5 worm cellular contexts compared by ENCODE assay signal in genomic region chrIII:8887184-8887801, ce11.
TF ChIP-seq lines count a peak whose summit lies in the region.

Gene famh-136 (plus strand): TSS chrIII:8887751.

TF ChIP-seq in whole organism, L1 larva, 84 proteins besides CTCF, POLR2A, EP300 and RAD21 (continues in another document):
- no peak for TF ChIP-seq nhr-84 (tag; optimal IDR thresholded peaks at IDR 0.05; lab: Kevin White, UChicago)
- no peak for TF ChIP-seq vab-15 (tag; optimal IDR thresholded peaks at IDR 0.05; lab: Kevin White, UChicago)
- no peak for TF ChIP-seq unc-98 (GFP tag; IDR thresholded peaks at IDR 0.05; lab: Robert Waterston, UW)
- peak; percentile 44 for TF ChIP-seq nhr-11 (tag; optimal IDR thresholded peaks at IDR 0.05; lab: Kevin White, UChicago)
- no peak for TF ChIP-seq nhr-76 (tag; optimal IDR thresholded peaks at IDR 0.05; lab: Kevin White, UChicago)
- TF ChIP-seq lir-3 (tag; optimal IDR thresholded peaks at IDR 0.05; lab: Kevin White, UChicago; ENCODE audit: poor library complexity), result peak; percentile 45
- no peak for TF ChIP-seq zag-1 (tag; optimal IDR thresholded peaks at IDR 0.05; lab: Kevin White, UChicago)
- peak; percentile 68 for TF ChIP-seq lin-13 (GFP tag; optimal IDR thresholded peaks at IDR 0.05; lab: Kevin White, UChicago)
- peak; percentile 25 for TF ChIP-seq sup-37 (GFP tag; optimal IDR thresholded peaks at IDR 0.05; lab: Kevin White, UChicago)
- peak; percentile 74 for TF ChIP-seq snpc-4 (tag; optimal IDR thresholded peaks at IDR 0.05; lab: Kevin White, UChicago)
- TF ChIP-seq jun-1 (tag; optimal IDR thresholded peaks at IDR 0.05; lab: Kevin White, UChicago), result peak; percentile 75
- TF ChIP-seq skn-1 (tag; optimal IDR thresholded peaks at IDR 0.05; lab: Kevin White, UChicago), result peak; percentile 74
- peak; percentile 83 for TF ChIP-seq fkh-8 (tag; optimal IDR thresholded peaks at IDR 0.05; lab: Kevin White, UChicago)
- no peak for TF ChIP-seq pqm-1 (tag; optimal IDR thresholded peaks at IDR 0.05; lab: Kevin White, UChicago)
- peak; percentile 64 for TF ChIP-seq elt-2 (tag; optimal IDR thresholded peaks at IDR 0.05; lab: Kevin White, UChicago)
- TF ChIP-seq hlh-17 (GFP tag; optimal IDR thresholded peaks at IDR 0.05; lab: Kevin White, UChicago; ENCODE audit: borderline replicate concordance), result no peak
- peak; percentile 43 for TF ChIP-seq fos-1 (tag; optimal IDR thresholded peaks at IDR 0.05; lab: Kevin White, UChicago)
- TF ChIP-seq C34B4.2 (tag; optimal IDR thresholded peaks at IDR 0.05; lab: Kevin White, UChicago), result no peak

TF ChIP-seq in whole organism, L3 larva, 47 proteins besides CTCF, POLR2A, EP300 and RAD21 (continues in another document):
- TF ChIP-seq unc-39 (tag; optimal IDR thresholded peaks at IDR 0.05; lab: Kevin White, UChicago) (no peak), nhr-77 (tag; optimal IDR thresholded peaks at IDR 0.05; lab: Kevin White, UChicago) (peak; percentile 22), zag-1 (tag; optimal IDR thresholded peaks at IDR 0.05; lab: Kevin White, UChicago) (no peak), tbx-2 (tag; optimal IDR thresholded peaks at IDR 0.05; lab: Kevin White, UChicago) (peak; percentile 69), lin-15B (tag; optimal IDR thresholded peaks at IDR 0.05; lab: Kevin White, UChicago) (peak; percentile 77), fos-1 (tag; optimal IDR thresholded peaks at IDR 0.05; lab: Kevin White, UChicago) (no peak), nhr-28 (tag; optimal IDR thresholded peaks at IDR 0.05; lab: Kevin White, UChicago) (no peak), nhr-12 (tag; optimal IDR thresholded peaks at IDR 0.05; lab: Kevin White, UChicago) (no peak), daf-12 (tag; optimal IDR thresholded peaks at IDR 0.05; lab: Kevin White, UChicago) (no peak), elt-2 (tag; optimal IDR thresholded peaks at IDR 0.05; lab: Kevin White, UChicago) (peak; percentile 84), eor-1 (tag; optimal IDR thresholded peaks at IDR 0.05; lab: Kevin White, UChicago) (no peak), ama-1 (optimal IDR thresholded peaks at IDR 0.05; lab: Kevin White, UChicago) (no peak), ceh-28 (tag; optimal IDR thresholded peaks at IDR 0.05; lab: Kevin White, UChicago) (peak; percentile 71), nhr-43 (tag; optimal IDR thresholded peaks at IDR 0.05; lab: Kevin White, UChicago; ENCODE audit: poor library complexity, severe bottlenecking) (peak; percentile 82), nfya-1 (tag; optimal IDR thresholded peaks at IDR 0.05; lab: Kevin White, UChicago; ENCODE audit: insufficient read depth) (peak; percentile 86), ZK546.5 (tag; optimal IDR thresholded peaks at IDR 0.05; lab: Kevin White, UChicago) (no peak), fkh-10 (GFP tag; optimal IDR thresholded peaks at IDR 0.05; lab: Kevin White, UChicago) (no peak), unc-62 (GFP tag; optimal IDR thresholded peaks at IDR 0.05; lab: Kevin White, UChicago) (no peak), ceh-16 (tag; optimal IDR thresholded peaks at IDR 0.05; lab: Kevin White, UChicago) (no peak)

TF ChIP-seq in whole organism, early embryonic, 17 proteins besides CTCF, POLR2A, EP300 and RAD21:
- peak; percentile 12 for TF ChIP-seq ceh-36 (tag; optimal IDR thresholded peaks at IDR 0.05; lab: Kevin White, UChicago)
- TF ChIP-seq scrt-1 (GFP tag; IDR thresholded peaks at IDR 0.05; lab: Robert Waterston, UW), result peak; percentile 57; the same call in 1 of the 2 replicates
- TF ChIP-seq flt-1 (GFP tag; IDR thresholded peaks at IDR 0.05; lab: Robert Waterston, UW), result 0 out of 2 replicates have a peak, but pooled peaks have one; percentile 33
- no peak; the same call in 1 of the 2 replicates for TF ChIP-seq tbx-37 (GFP tag; conservative IDR thresholded peaks at IDR 0.05; lab: Robert Waterston, UW)
- TF ChIP-seq hnd-1 (tag; optimal IDR thresholded peaks at IDR 0.05; lab: Kevin White, UChicago), result no peak
- no peak for TF ChIP-seq sea-1 (GFP tag; conservative IDR thresholded peaks at IDR 0.05; lab: Robert Waterston, UW)
- peak; percentile 67 for TF ChIP-seq pes-1 (GFP tag; IDR thresholded peaks at IDR 0.05; lab: Robert Waterston, UW)
- TF ChIP-seq hmbx-1 (tag; optimal IDR thresholded peaks at IDR 0.05; lab: Kevin White, UChicago), result no peak
- TF ChIP-seq aly-1 (tag; optimal IDR thresholded peaks at IDR 0.05; lab: Kevin White, UChicago), result no peak
- peak; percentile 79 for TF ChIP-seq F13C5.2 (tag; optimal IDR thresholded peaks at IDR 0.05; lab: Kevin White, UChicago)
- no peak for TF ChIP-seq ets-7 (tag; optimal IDR thresholded peaks at IDR 0.05; lab: Kevin White, UChicago)
- TF ChIP-seq ceh-13 (GFP tag; optimal IDR thresholded peaks at IDR 0.05; lab: Kevin White, UChicago), result no peak
- no peak for TF ChIP-seq tra-4 (tag; optimal IDR thresholded peaks at IDR 0.05; lab: Kevin White, UChicago)
- no peak for TF ChIP-seq hmg-4 (GFP tag; optimal IDR thresholded peaks at IDR 0.05; lab: Kevin White, UChicago)
- no peak for TF ChIP-seq ama-1 (optimal IDR thresholded peaks at IDR 0.05; lab: Kevin White, UChicago)
- 0 out of 2 replicates have a peak, but pooled peaks have one; percentile 12 for TF ChIP-seq tbx-11 (GFP tag; IDR thresholded peaks at IDR 0.05; lab: Robert Waterston, UW)
- TF ChIP-seq B0310.2 (tag; optimal IDR thresholded peaks at IDR 0.05; lab: Kevin White, UChicago), result no peak

TF ChIP-seq in whole organism, midembryonic, 9 proteins besides CTCF, POLR2A, EP300 and RAD21:
- TF ChIP-seq tab-1 (GFP tag; IDR thresholded peaks at IDR 0.05; lab: Robert Waterston, UW) (no peak), cog-1 (tag; optimal IDR thresholded peaks at IDR 0.05; lab: Kevin White, UChicago) (peak; percentile 49), flt-1 (GFP tag; IDR thresholded peaks at IDR 0.05; lab: Robert Waterston, UW) (peak; percentile 58), klf-2 (GFP tag; conservative IDR thresholded peaks at IDR 0.05; lab: Robert Waterston, UW) (no peak), ref-1 (GFP tag; conservative IDR thresholded peaks at IDR 0.05; lab: Robert Waterston, UW) (no peak), med-1 (GFP tag; optimal IDR thresholded peaks at IDR 0.05; lab: Kevin White, UChicago; ENCODE audit: insufficient read depth) (peak; percentile 33), ztf-29 (GFP tag; IDR thresholded peaks at IDR 0.05; lab: Robert Waterston, UW) (no peak), ztf-23 (GFP tag; IDR thresholded peaks at IDR 0.05; lab: Robert Waterston, UW) (peak; percentile 86), T22C8.4 (GFP tag; IDR thresholded peaks at IDR 0.05; lab: Robert Waterston, UW) (no peak)

TF ChIP-seq in whole organism, young adult, 124 proteins besides CTCF, POLR2A, EP300 and RAD21 (continues in another document):
- TF ChIP-seq nhr-80 (tag; optimal IDR thresholded peaks at IDR 0.05; lab: Kevin White, UChicago) (peak; percentile 91), tbp1 (GFP tag; optimal IDR thresholded peaks at IDR 0.05; lab: Kevin White, UChicago) (peak; percentile 66), tlf-1 (GFP tag; optimal IDR thresholded peaks at IDR 0.05; lab: Kevin White, UChicago) (peak; percentile 77), unc-62 (GFP tag; optimal IDR thresholded peaks at IDR 0.05; lab: Kevin White, UChicago) (no peak), C17E4.6 (GFP tag; IDR thresholded peaks at IDR 0.05; lab: Robert Waterston, UW) (0 out of 2 replicates have a peak, but pooled peaks have one; percentile 26), B0336.3 (GFP tag; IDR thresholded peaks at IDR 0.05; lab: Robert Waterston, UW) (peak; percentile 82), sdz-38 (tag; optimal IDR thresholded peaks at IDR 0.05; lab: Kevin White, UChicago) (no peak), F33H1.4 (GFP tag; IDR thresholded peaks at IDR 0.05; lab: Robert Waterston, UW) (peak; percentile 74), him-1 (tag; optimal IDR thresholded peaks at IDR 0.05; lab: Kevin White, UChicago) (peak; percentile 12), attf-5 (GFP tag; optimal IDR thresholded peaks at IDR 0.05; lab: Kevin White, UChicago) (peak; percentile 88), efl-1 (GFP tag; optimal IDR thresholded peaks at IDR 0.05; lab: Kevin White, UChicago) (peak; percentile 62), hrde-1 (tag; optimal IDR thresholded peaks at IDR 0.05; lab: Kevin White, UChicago; ENCODE audit: borderline replicate concordance) (no peak), zim-3 (tag; optimal IDR thresholded peaks at IDR 0.05; lab: Kevin White, UChicago) (no peak), ztf-6 (GFP tag; IDR thresholded peaks at IDR 0.05; lab: Robert Waterston, UW) (no peak), ceh-91 (GFP tag; IDR thresholded peaks at IDR 0.05; lab: Robert Waterston, UW) (peak; percentile 25; the same call in 1 of the 2 replicates), F37B4.10 (GFP tag; IDR thresholded peaks at IDR 0.05; lab: Robert Waterston, UW) (no peak), Y95B8A.8 (GFP tag; IDR thresholded peaks at IDR 0.05; lab: Robert Waterston, UW) (peak; percentile 75), pbrm-1 (GFP tag; IDR thresholded peaks at IDR 0.05; lab: Robert Waterston, UW) (peak; percentile 87; the same call in 1 of the 2 replicates), F55B11.4 (tag; optimal IDR thresholded peaks at IDR 0.05; lab: Kevin White, UChicago; ENCODE audit: borderline replicate concordance, insufficient read depth) (no peak), ets-4 (GFP tag; optimal IDR thresholded peaks at IDR 0.05; lab: Kevin White, UChicago) (no peak), die-1 (tag; optimal IDR thresholded peaks at IDR 0.05; lab: Kevin White, UChicago) (peak; percentile 13), B0261.1 (tag; optimal IDR thresholded peaks at IDR 0.05; lab: Kevin White, UChicago) (no peak), B0035.1 (tag; optimal IDR thresholded peaks at IDR 0.05; lab: Kevin White, UChicago) (no peak), unc-130 (GFP tag; optimal IDR thresholded peaks at IDR 0.05; lab: Kevin White, UChicago) (peak; percentile 4), K12H6.12 (tag; optimal IDR thresholded peaks at IDR 0.05; lab: Kevin White, UChicago) (peak; percentile 48), snpc-1.1 (tag; optimal IDR thresholded peaks at IDR 0.05; lab: Kevin White, UChicago; ENCODE audit: insufficient read depth) (peak; percentile 51), aptf-3 (GFP tag; IDR thresholded peaks at IDR 0.05; lab: Robert Waterston, UW) (no peak), Y53G8AR.9 (GFP tag; conservative IDR thresholded peaks at IDR 0.05; lab: Robert Waterston, UW) (peak; percentile 93), ekl-4 (GFP tag; IDR thresholded peaks at IDR 0.05; lab: Robert Waterston, UW) (peak; percentile 67; the same call in 1 of the 2 replicates), F23B12.7 (tag; optimal IDR thresholded peaks at IDR 0.05; lab: Kevin White, UChicago; ENCODE audit: insufficient read depth) (peak; percentile 94), ztf-25 (GFP tag; IDR thresholded peaks at IDR 0.05; lab: Robert Waterston, UW) (no peak), T07F8.4 (tag; optimal IDR thresholded peaks at IDR 0.05; lab: Kevin White, UChicago) (peak; percentile 5), lin-40 (tag; optimal IDR thresholded peaks at IDR 0.05; lab: Kevin White, UChicago) (peak; percentile 90), ztf-26 (tag; optimal IDR thresholded peaks at IDR 0.05; lab: Kevin White, UChicago) (peak; percentile 79), Y56A3A.18 (GFP tag; IDR thresholded peaks at IDR 0.05; lab: Robert Waterston, UW) (peak; percentile 30; the same call in 1 of the 2 replicates), ztf-28 (GFP tag; IDR thresholded peaks at IDR 0.05; lab: Robert Waterston, UW) (no peak)

Comparison
In these comparisons a context has a peak if more than half of its experiments do, and no peak if none do; other contexts are left out.
1. Of the 8 proteins assayed by ChIP-seq in both whole organism, young adult and whole organism, L1 larva: peak only in whole organism, young adult: none; only in whole organism, L1 larva: nhr-90; in both: dpl-1, efl-1, lin-35, snpc-4 and unc-130; in neither: 2.